Worm (Caenorhabditis elegans) whole organism, mixed stage, embryonic: ENCODE data around the gene snap-1.

Source experiments
- bed-3 ChIP-seq: fragments of 200-800 bp; sonication (Bioruptor generic); optimal IDR thresholded peaks from 3 replicates; lab custom pipeline; 2018; ENCODE audit warnings: mild to moderate bottlenecking, missing genetic modification characterization, moderate library complexity, missing compliant biosample characterization
- ces-1 ChIP-seq: fragments of 150-350 bp; optimal IDR thresholded peaks from 2 replicates; lab custom pipeline; 2014; ENCODE audit warnings: missing biosample characterization, missing genetic modification reagents, missing genetic modification characterization
- mab-5 ChIP-seq: fragments of 150-350 bp; optimal IDR thresholded peaks from 2 replicates; lab custom pipeline; 2014; ENCODE audit warnings: missing biosample characterization, missing genetic modification characterization
- nhr-12 ChIP-seq: fragments of 150-350 bp; optimal IDR thresholded peaks from 2 replicates; lab custom pipeline; 2014; ENCODE audit warnings: missing biosample characterization, missing genetic modification characterization
- nhr-2 ChIP-seq: fragments of 150-350 bp; optimal IDR thresholded peaks from 2 replicates; lab custom pipeline; 2014; ENCODE audit warnings: missing biosample characterization, missing genetic modification characterization
- nhr-237 ChIP-seq: fragments of 150-350 bp; optimal IDR thresholded peaks from 2 replicates; lab custom pipeline; 2014; ENCODE audit warnings: missing biosample characterization, missing genetic modification characterization
- pha-4 ChIP-seq: fragments of 150-350 bp; optimal IDR thresholded peaks from 2 replicates; lab custom pipeline; 2018; ENCODE audit warnings: missing biosample characterization, missing genetic modification reagents, missing genetic modification characterization
- unc-39 ChIP-seq: fragments of 150-350 bp; optimal IDR thresholded peaks from 2 replicates; lab custom pipeline; 2014; ENCODE audit warnings: missing biosample characterization, missing genetic modification characterization
- zip-8 ChIP-seq: fragments of 150-350 bp; optimal IDR thresholded peaks from 2 replicates; lab custom pipeline; 2014; ENCODE audit warnings: missing biosample characterization, missing genetic modification characterization

The snap-1 gene

ce11 chrV:8178914-8179542 is 48.6 kb downstream of the snap-1 start, which contains the start of gene srp-7:
TSS of gene srp-7 (plus strand) at chrV:8179126.
- TF ChIP-seq nhr-2 (tag; lab: Kevin White, UChicago) (no peak), mab-5 (tag; lab: Kevin White, UChicago) (no peak), nhr-237 (tag; lab: Kevin White, UChicago) (peak; percentile 22), zip-8 (tag; lab: Kevin White, UChicago) (no peak), ces-1 (GFP tag; lab: Kevin White, UChicago) (peak; percentile 63), pha-4 (tag; lab: Kevin White, UChicago) (no peak), nhr-12 (no peak), bed-3 (GFP tag; lab: Kevin White, UChicago) (no peak), unc-39 (no peak)
